Worm (Caenorhabditis elegans): ENCODE measurements around the gene W06G6.11.
A peak's percentile ranks its signal among the peaks of the same experiment; 100 is the strongest.

The W06G6.11 gene

ce11 chrV:16628991-16629390 lies 20.1 kb downstream of the W06G6.11 start, which contains the start of gene W06G6.2:
W06G6.2 (plus strand) TSS chrV:16629291.
- TF ChIP-seq klf-2 (GFP tag; conservative IDR thresholded peaks at IDR 0.05) (no peak), med-1 (GFP tag; optimal IDR thresholded peaks at IDR 0.05; ENCODE audit: insufficient read depth) (no peak), ztf-29 (GFP tag; IDR thresholded peaks at IDR 0.05) (no peak), ref-1 (GFP tag; conservative IDR thresholded peaks at IDR 0.05) (no peak), cog-1 (tag; optimal IDR thresholded peaks at IDR 0.05) (no peak), T22C8.4 (GFP tag; IDR thresholded peaks at IDR 0.05) (no peak)

ce11 chrV:16627962-16628361 lies 21.1 kb downstream of the W06G6.11 start, which contains the start of gene oac-53:
oac-53 (minus strand) TSS chrV:16627970.
- TF ChIP-seq T22C8.4 (GFP tag; IDR thresholded peaks at IDR 0.05) (no peak), tab-1 (GFP tag; IDR thresholded peaks at IDR 0.05) (no peak), ref-1 (GFP tag; conservative IDR thresholded peaks at IDR 0.05) (no peak), klf-2 (GFP tag; conservative IDR thresholded peaks at IDR 0.05) (no peak), ztf-29 (GFP tag; IDR thresholded peaks at IDR 0.05) (no peak)

- no peak for TF ChIP-seq cog-1 (tag; optimal IDR thresholded peaks at IDR 0.05)
- TF ChIP-seq ztf-29 (GFP tag; IDR thresholded peaks at IDR 0.05) = no peak
- TF ChIP-seq tab-1 (GFP tag; IDR thresholded peaks at IDR 0.05) = no peak
- TF ChIP-seq ref-1 (GFP tag; conservative IDR thresholded peaks at IDR 0.05) = no peak
- no peak for TF ChIP-seq flt-1 (GFP tag; IDR thresholded peaks at IDR 0.05)
- TF ChIP-seq med-1 (GFP tag; optimal IDR thresholded peaks at IDR 0.05; ENCODE audit: insufficient read depth) = no peak
- no peak for TF ChIP-seq klf-2 (GFP tag; conservative IDR thresholded peaks at IDR 0.05)
- TF ChIP-seq ztf-23 (GFP tag; IDR thresholded peaks at IDR 0.05) = no peak
- TF ChIP-seq T22C8.4 (GFP tag; IDR thresholded peaks at IDR 0.05) = no peak
These were observed 26.3 kb downstream of the W06G6.11 start, which contains the start of gene Y70C5A.2 for ce11 chrV:16622754-16623261. Y70C5A.2 (minus strand) TSS chrV:16623211.

- TF ChIP-seq flt-1 (GFP tag; IDR thresholded peaks at IDR 0.05) (peak; percentile 84), med-1 (GFP tag; optimal IDR thresholded peaks at IDR 0.05; ENCODE audit: insufficient read depth) (no peak), tab-1 (GFP tag; IDR thresholded peaks at IDR 0.05) (peak; percentile 71; the same call in 1 of the 2 replicates), ref-1 (GFP tag; conservative IDR thresholded peaks at IDR 0.05) (peak; percentile 52; the same call in 1 of the 2 replicates), klf-2 (GFP tag; conservative IDR thresholded peaks at IDR 0.05) (no peak)
These were observed 27.2 kb downstream of the W06G6.11 start for ce11 chrV:16621894-16622293.

ce11 chrV:16620874-16621273 lies 28.2 kb downstream of the W06G6.11 start, which contains the start of gene Y70C5A.3:
Y70C5A.3 (minus strand) TSS chrV:16620923.
- TF ChIP-seq T22C8.4 (GFP tag; IDR thresholded peaks at IDR 0.05) = no peak
- TF ChIP-seq cog-1 (tag; optimal IDR thresholded peaks at IDR 0.05) = no peak
- no peak for TF ChIP-seq ztf-23 (GFP tag; IDR thresholded peaks at IDR 0.05)
- TF ChIP-seq ztf-29 (GFP tag; IDR thresholded peaks at IDR 0.05) = no peak
- no peak for TF ChIP-seq ref-1 (GFP tag; conservative IDR thresholded peaks at IDR 0.05)
- TF ChIP-seq med-1 (GFP tag; optimal IDR thresholded peaks at IDR 0.05; ENCODE audit: insufficient read depth) = no peak
- no peak for TF ChIP-seq klf-2 (GFP tag; conservative IDR thresholded peaks at IDR 0.05)
- TF ChIP-seq tab-1 (GFP tag; IDR thresholded peaks at IDR 0.05) = no peak
- no peak for TF ChIP-seq flt-1 (GFP tag; IDR thresholded peaks at IDR 0.05)

ce11 chrV:16617462-16617861 lies 31.6 kb downstream of the W06G6.11 start, which contains the start of gene Y70C5A.4:
Y70C5A.4 (plus strand) TSS chrV:16617762.
- TF ChIP-seq ztf-23 (GFP tag; IDR thresholded peaks at IDR 0.05) (no peak), klf-2 (GFP tag; conservative IDR thresholded peaks at IDR 0.05) (no peak), tab-1 (GFP tag; IDR thresholded peaks at IDR 0.05) (no peak), med-1 (GFP tag; optimal IDR thresholded peaks at IDR 0.05; ENCODE audit: insufficient read depth) (no peak), cog-1 (tag; optimal IDR thresholded peaks at IDR 0.05) (no peak), flt-1 (GFP tag; IDR thresholded peaks at IDR 0.05) (no peak), ref-1 (GFP tag; conservative IDR thresholded peaks at IDR 0.05) (no peak), ztf-29 (GFP tag; IDR thresholded peaks at IDR 0.05) (no peak), T22C8.4 (GFP tag; IDR thresholded peaks at IDR 0.05) (no peak)

ce11 chrV:16610791-16611385 lies 38.2 kb downstream of the W06G6.11 start, which contains the start of gene srw-54:
srw-54 (plus strand) TSS chrV:16611335.
- TF ChIP-seq ref-1 (GFP tag; conservative IDR thresholded peaks at IDR 0.05) (no peak), cog-1 (tag; optimal IDR thresholded peaks at IDR 0.05) (no peak), ztf-23 (GFP tag; IDR thresholded peaks at IDR 0.05) (no peak), med-1 (GFP tag; optimal IDR thresholded peaks at IDR 0.05; ENCODE audit: insufficient read depth) (no peak), T22C8.4 (GFP tag; IDR thresholded peaks at IDR 0.05) (no peak), ztf-29 (GFP tag; IDR thresholded peaks at IDR 0.05) (no peak), tab-1 (GFP tag; IDR thresholded peaks at IDR 0.05) (no peak), flt-1 (GFP tag; IDR thresholded peaks at IDR 0.05) (no peak), klf-2 (GFP tag; conservative IDR thresholded peaks at IDR 0.05) (no peak)

ce11 chrV:16610094-16610493 lies 39.0 kb downstream of the W06G6.11 start:
- no peak for TF ChIP-seq cog-1 (tag; optimal IDR thresholded peaks at IDR 0.05)
- TF ChIP-seq flt-1 (GFP tag; IDR thresholded peaks at IDR 0.05) = no peak
- no peak for TF ChIP-seq tab-1 (GFP tag; IDR thresholded peaks at IDR 0.05)
- TF ChIP-seq klf-2 (GFP tag; conservative IDR thresholded peaks at IDR 0.05) = no peak
- no peak for TF ChIP-seq ztf-29 (GFP tag; IDR thresholded peaks at IDR 0.05)
- TF ChIP-seq ref-1 (GFP tag; conservative IDR thresholded peaks at IDR 0.05) = no peak
- no peak for TF ChIP-seq T22C8.4 (GFP tag; IDR thresholded peaks at IDR 0.05)
- TF ChIP-seq med-1 (GFP tag; optimal IDR thresholded peaks at IDR 0.05; ENCODE audit: insufficient read depth) = no peak
- TF ChIP-seq ztf-23 (GFP tag; IDR thresholded peaks at IDR 0.05) = no peak

ce11 chrV:16608478-16608877 lies 40.6 kb downstream of the W06G6.11 start:
- no peak for TF ChIP-seq klf-2 (GFP tag; conservative IDR thresholded peaks at IDR 0.05)
- no peak for TF ChIP-seq ztf-23 (GFP tag; IDR thresholded peaks at IDR 0.05)
- TF ChIP-seq cog-1 (tag; optimal IDR thresholded peaks at IDR 0.05) = no peak
- TF ChIP-seq flt-1 (GFP tag; IDR thresholded peaks at IDR 0.05) = no peak
- TF ChIP-seq ztf-29 (GFP tag; IDR thresholded peaks at IDR 0.05) = no peak

- no peak for TF ChIP-seq ztf-29 (GFP tag; IDR thresholded peaks at IDR 0.05)
- TF ChIP-seq klf-2 (GFP tag; conservative IDR thresholded peaks at IDR 0.05) = no peak
- TF ChIP-seq ref-1 (GFP tag; conservative IDR thresholded peaks at IDR 0.05) = no peak
- TF ChIP-seq T22C8.4 (GFP tag; IDR thresholded peaks at IDR 0.05) = no peak
- no peak for TF ChIP-seq tab-1 (GFP tag; IDR thresholded peaks at IDR 0.05)
- no peak for TF ChIP-seq flt-1 (GFP tag; IDR thresholded peaks at IDR 0.05)
- TF ChIP-seq med-1 (GFP tag; optimal IDR thresholded peaks at IDR 0.05; ENCODE audit: insufficient read depth) = no peak
- TF ChIP-seq cog-1 (tag; optimal IDR thresholded peaks at IDR 0.05) = no peak
- TF ChIP-seq ztf-23 (GFP tag; IDR thresholded peaks at IDR 0.05) = no peak
These were observed 42.8 kb downstream of the W06G6.11 start, which contains the start of gene Y32B12C.1 for ce11 chrV:16606313-16606712. Y32B12C.1 (plus strand) TSS chrV:16606613.

Measured in whole organism, midembryonic.